Worm (Caenorhabditis elegans): Measurements from ENCODE around the gene T12G3.6.

- TF ChIP-seq dmd-4 (tag; optimal IDR thresholded peaks at IDR 0.05; ENCODE audit: borderline replicate concordance) = no peak
- TF ChIP-seq ets-4 (tag; optimal IDR thresholded peaks at IDR 0.05) = no peak
- TF ChIP-seq ceh-14 (tag; optimal IDR thresholded peaks at IDR 0.05) = no peak
- TF ChIP-seq pros-1 (tag; optimal IDR thresholded peaks at IDR 0.05) = no peak
- no peak for TF ChIP-seq pha-4 (tag; optimal IDR thresholded peaks at IDR 0.05)
- TF ChIP-seq sdc-2 (tag; optimal IDR thresholded peaks at IDR 0.05) = no peak
- TF ChIP-seq hlh-13 (GFP tag; optimal IDR thresholded peaks at IDR 0.05) = no peak
- no peak for TF ChIP-seq dve-1 (tag; optimal IDR thresholded peaks at IDR 0.05)
- TF ChIP-seq sox-2 (GFP tag; IDR thresholded peaks at IDR 0.05) = no peak
- TF ChIP-seq ttx-3 (tag; optimal IDR thresholded peaks at IDR 0.05) = no peak
- no peak for TF ChIP-seq fkh-10 (GFP tag; optimal IDR thresholded peaks at IDR 0.05)
Observed at ce11 chrIV:12031003-12031402, at the start of gene T12G3.6, which contains the start of gene mrpl-51.

All from whole organism, late embryonic.